Fruit fly (Drosophila melanogaster): ENCODE data around the gene Trs33.

The Trs33 gene

dm6 chr3R:15367477-15367876, 16.7 kb upstream of the Trs33 start, which contains the start of gene CG34404 (continued):
- no peak for TF ChIP-seq Myb (GFP tag; optimal IDR thresholded peaks at IDR 0.05)
- TF ChIP-seq tin (GFP tag; optimal IDR thresholded peaks at IDR 0.05) = no peak
- TF ChIP-seq CG13287 (GFP tag; IDR thresholded peaks at IDR 0.05; ENCODE audit: partially characterized antibody) = peak; percentile 62
- TF ChIP-seq C15 (GFP tag; IDR thresholded peaks at IDR 0.05) = no peak
- TF ChIP-seq CG10267 (tag; optimal IDR thresholded peaks at IDR 0.05) = peak; percentile 93
- TF ChIP-seq bigmax (GFP tag; optimal IDR thresholded peaks at IDR 0.05) = no peak
- no peak for TF ChIP-seq slou (GFP tag; optimal IDR thresholded peaks at IDR 0.05)
- no peak for TF ChIP-seq tup (GFP tag; optimal IDR thresholded peaks at IDR 0.05)
- TF ChIP-seq Bteb2 (GFP tag; optimal IDR thresholded peaks at IDR 0.05) = no peak
- no peak for TF ChIP-seq chm (GFP tag; IDR thresholded peaks at IDR 0.05)
- no peak for TF ChIP-seq CG3163 (GFP tag; optimal IDR thresholded peaks at IDR 0.05)
- TF ChIP-seq gsb-n (tag; optimal IDR thresholded peaks at IDR 0.05) = no peak
- TF ChIP-seq CG10959 (GFP tag; IDR thresholded peaks at IDR 0.05) = no peak
- TF ChIP-seq PHDP (tag; optimal IDR thresholded peaks at IDR 0.05) = no peak
- TF ChIP-seq Hmr (GFP tag; optimal IDR thresholded peaks at IDR 0.05) = no peak
- TF ChIP-seq CG10462 (GFP tag; optimal IDR thresholded peaks at IDR 0.05) = no peak
- no peak for TF ChIP-seq Mad (GFP tag; optimal IDR thresholded peaks at IDR 0.05)
- TF ChIP-seq shn (GFP tag; optimal IDR thresholded peaks at IDR 0.05) = no peak
- TF ChIP-seq Fer2 (tag; optimal IDR thresholded peaks at IDR 0.05) = no peak
- no peak for TF ChIP-seq CG32772 (GFP tag; IDR thresholded peaks at IDR 0.05)
- no peak for TF ChIP-seq br (optimal IDR thresholded peaks at IDR 0.05)
- no peak for TF ChIP-seq sug (tag; optimal IDR thresholded peaks at IDR 0.05)
- no peak for TF ChIP-seq CG3838 (GFP tag; optimal IDR thresholded peaks at IDR 0.05)
- TF ChIP-seq CG7839 (tag; optimal IDR thresholded peaks at IDR 0.05) = no peak
- TF ChIP-seq Sox100B (GFP tag; optimal IDR thresholded peaks at IDR 0.05) = no peak
- TF ChIP-seq fd96Cb (tag; optimal IDR thresholded peaks at IDR 0.05) = no peak
- TF ChIP-seq eyg (GFP tag; optimal IDR thresholded peaks at IDR 0.05) = no peak
- TF ChIP-seq CG12391 (tag; optimal IDR thresholded peaks at IDR 0.05) = no peak
- TF ChIP-seq ase (GFP tag; IDR thresholded peaks at IDR 0.05) = no peak
- no peak for TF ChIP-seq CG2199 (GFP tag; IDR thresholded peaks at IDR 0.05)
- TF ChIP-seq Side (GFP tag; optimal IDR thresholded peaks at IDR 0.05) = peak; percentile 19
- TF ChIP-seq phol (tag; optimal IDR thresholded peaks at IDR 0.05) = no peak
- peak; percentile 38 for TF ChIP-seq MESR4 (GFP tag; optimal IDR thresholded peaks at IDR 0.05)
- TF ChIP-seq Nf-YC (tag; optimal IDR thresholded peaks at IDR 0.05) = no peak
- TF ChIP-seq Sry-δ (GFP tag; optimal IDR thresholded peaks at IDR 0.05) = peak; percentile 31
- no peak for TF ChIP-seq CG6254 (GFP tag; optimal IDR thresholded peaks at IDR 0.05)
- TF ChIP-seq Mes4 (GFP tag; optimal IDR thresholded peaks at IDR 0.05) = no peak
- no peak for TF ChIP-seq CG13624 (GFP tag; optimal IDR thresholded peaks at IDR 0.05)
- no peak for TF ChIP-seq Mrtf (GFP tag; IDR thresholded peaks at IDR 0.05)
- peak; percentile 66 for TF ChIP-seq Med (GFP tag)
- TF ChIP-seq CG10979 (tag; optimal IDR thresholded peaks at IDR 0.05) = no peak
- no peak for TF ChIP-seq CG13296 (GFP tag; optimal IDR thresholded peaks at IDR 0.05)
- no peak for TF ChIP-seq CG17359 (tag; optimal IDR thresholded peaks at IDR 0.05)
- no peak for TF ChIP-seq jumu (GFP tag; optimal IDR thresholded peaks at IDR 0.05)
- TF ChIP-seq ap (GFP tag; IDR thresholded peaks at IDR 0.05) = no peak
- no peak for TF ChIP-seq vvl (GFP tag; IDR thresholded peaks at IDR 0.05)
- no peak for TF ChIP-seq pita (GFP tag; optimal IDR thresholded peaks at IDR 0.05)
- peak; percentile 50 for TF ChIP-seq CG15514 (GFP tag; optimal IDR thresholded peaks at IDR 0.05)
- TF ChIP-seq stwl (tag; optimal IDR thresholded peaks at IDR 0.05) = peak; percentile 45
- TF ChIP-seq MTF-1 (GFP tag; optimal IDR thresholded peaks at IDR 0.05; ENCODE audit: borderline replicate concordance) = no peak
- TF ChIP-seq CG7928 (GFP tag; optimal IDR thresholded peaks at IDR 0.05) = no peak
- no peak for TF ChIP-seq slbo (GFP tag; IDR thresholded peaks at IDR 0.05)

Data from whole organism, embryonic.